Worm (Caenorhabditis elegans) whole organism, late embryonic: ENCODE data around the gene let-858.

ENCODE experiments used
- T23F11.4 ChIP-seq: fragments of 200-800 bp; sonication (Bioruptor generic); optimal IDR thresholded peaks from 2 replicates; lab custom pipeline; 2018; ENCODE audit warnings: mild to moderate bottlenecking, missing genetic modification characterization, missing compliant biosample characterization
- ceh-22 ChIP-seq: sonication (generic microtip); optimal IDR thresholded peaks from 2 replicates; lab custom pipeline; 2017; ENCODE audit warnings: missing biosample characterization, missing genetic modification characterization
- pqm-1 ChIP-seq: sonication (generic microtip); optimal IDR thresholded peaks from 2 replicates; lab custom pipeline; 2016; ENCODE audit warnings: missing genetic modification characterization, missing compliant biosample characterization
- ztf-16 ChIP-seq: sonication (generic microtip); optimal IDR thresholded peaks from 2 replicates; lab custom pipeline; 2017; ENCODE audit warnings: missing genetic modification characterization, missing compliant biosample characterization

- no peak for TF ChIP-seq pqm-1 (tag; lab: Kevin White, UChicago)
- no peak for TF ChIP-seq ztf-16
- no peak for TF ChIP-seq ceh-22 (tag; lab: Kevin White, UChicago)
- no peak for TF ChIP-seq T23F11.4 (GFP tag; lab: Kevin White, UChicago)
Observed at ce11 chrII:11022023-11022422, at the start of gene let-858.
